Worm (Caenorhabditis elegans): ENCODE data around the gene C09F9.2.

ce11 chrII:14753246-14753645 lies 47.9 kb downstream of the C09F9.2 start:
- TF ChIP-seq aptf-2 (GFP tag; conservative IDR thresholded peaks at IDR 0.05), result no peak
- TF ChIP-seq fkh-3 (tag; optimal IDR thresholded peaks at IDR 0.05), result no peak
- TF ChIP-seq lin-40 (tag; optimal IDR thresholded peaks at IDR 0.05), result no peak
- TF ChIP-seq pbrm-1 (GFP tag; IDR thresholded peaks at IDR 0.05), result no peak
- TF ChIP-seq attf-5 (GFP tag; optimal IDR thresholded peaks at IDR 0.05), result no peak
- no peak for TF ChIP-seq atf-7 (tag; optimal IDR thresholded peaks at IDR 0.05)
- TF ChIP-seq hlh-12 (tag; optimal IDR thresholded peaks at IDR 0.05), result no peak
- no peak for TF ChIP-seq unc-130 (GFP tag; optimal IDR thresholded peaks at IDR 0.05)
- no peak for TF ChIP-seq ceh-91 (GFP tag; IDR thresholded peaks at IDR 0.05)
- TF ChIP-seq ztf-26 (tag; optimal IDR thresholded peaks at IDR 0.05), result no peak
- TF ChIP-seq F55B11.4 (tag; optimal IDR thresholded peaks at IDR 0.05; ENCODE audit: borderline replicate concordance, insufficient read depth), result no peak

Data from whole organism, young adult.